Worm (Caenorhabditis elegans): ENCODE data around the gene spp-24.
A peak's percentile ranks its signal among the peaks of the same experiment; 100 is the strongest.

- peak; percentile 9 for TF ChIP-seq pqm-1 (tag; optimal IDR thresholded peaks at IDR 0.05)
- peak; percentile 95 for TF ChIP-seq nhr-25 (tag; optimal IDR thresholded peaks at IDR 0.05)
- no peak for TF ChIP-seq ztf-11 (tag; optimal IDR thresholded peaks at IDR 0.05)
- no peak for TF ChIP-seq ceh-16 (tag; optimal IDR thresholded peaks at IDR 0.05)
- no peak for TF ChIP-seq pha-4 (tag; optimal IDR thresholded peaks at IDR 0.05)
- no peak for TF ChIP-seq elt-1 (tag; optimal IDR thresholded peaks at IDR 0.05)
Measured at ce11 chrII:18787-19186, 20.6 kb downstream of the spp-24 start.

All from whole organism, L3 larva.